Worm (Caenorhabditis elegans): ENCODE measurements around the gene srw-137.
"Not testable (repeated sequence)": the region's sequence is repeated elsewhere in the genome, so short reads cannot be mapped to it uniquely, and the experiment has no call there.

Gene srw-137

ce11 chrV:2962960-2963359 lies 19.2 kb upstream of the srw-137 start, which contains the start of gene srw-138:
srw-138 (minus strand) TSS chrV:2963060.
- no peak for TF ChIP-seq T22C8.4 (GFP tag; IDR thresholded peaks at IDR 0.05)
- TF ChIP-seq med-1 (GFP tag; optimal IDR thresholded peaks at IDR 0.05; ENCODE audit: insufficient read depth) = no peak
- no peak for TF ChIP-seq flt-1 (GFP tag; IDR thresholded peaks at IDR 0.05)
- TF ChIP-seq klf-2 (GFP tag; conservative IDR thresholded peaks at IDR 0.05) = no peak
- TF ChIP-seq ref-1 (GFP tag; conservative IDR thresholded peaks at IDR 0.05) = no peak
- no peak for TF ChIP-seq tab-1 (GFP tag; IDR thresholded peaks at IDR 0.05)
- no peak for TF ChIP-seq cog-1 (tag; optimal IDR thresholded peaks at IDR 0.05)
- no peak for TF ChIP-seq ztf-29 (GFP tag; IDR thresholded peaks at IDR 0.05)
- TF ChIP-seq ztf-23 (GFP tag; IDR thresholded peaks at IDR 0.05) = no peak

ce11 chrV:2960894-2961293 lies 17.1 kb upstream of the srw-137 start, which contains the start of gene srw-144:
srw-144 (minus strand) TSS chrV:2960994.
- TF ChIP-seq cog-1 (tag; optimal IDR thresholded peaks at IDR 0.05) (no peak), flt-1 (GFP tag; IDR thresholded peaks at IDR 0.05) (no peak), klf-2 (GFP tag; conservative IDR thresholded peaks at IDR 0.05) (no peak), med-1 (GFP tag; optimal IDR thresholded peaks at IDR 0.05; ENCODE audit: insufficient read depth) (no peak), ztf-23 (GFP tag; IDR thresholded peaks at IDR 0.05) (no peak), ztf-29 (GFP tag; IDR thresholded peaks at IDR 0.05) (no peak), tab-1 (GFP tag; IDR thresholded peaks at IDR 0.05) (no peak), ref-1 (GFP tag; conservative IDR thresholded peaks at IDR 0.05) (no peak)

- TF ChIP-seq flt-1 (GFP tag; IDR thresholded peaks at IDR 0.05) (no peak), ref-1 (GFP tag; conservative IDR thresholded peaks at IDR 0.05) (no peak), med-1 (GFP tag; optimal IDR thresholded peaks at IDR 0.05; ENCODE audit: insufficient read depth) (no peak), klf-2 (GFP tag; conservative IDR thresholded peaks at IDR 0.05) (no peak), T22C8.4 (GFP tag; IDR thresholded peaks at IDR 0.05) (no peak), tab-1 (GFP tag; IDR thresholded peaks at IDR 0.05) (no peak), cog-1 (tag; optimal IDR thresholded peaks at IDR 0.05) (no peak), ztf-29 (GFP tag; IDR thresholded peaks at IDR 0.05) (no peak), ztf-23 (GFP tag; IDR thresholded peaks at IDR 0.05) (no peak)
Measured at ce11 chrV:2958202-2958601, 14.4 kb upstream of the srw-137 start, which contains the start of gene srw-142. srw-142 (minus strand) TSS chrV:2958302.

ce11 chrV:2955342-2955741 lies 11.6 kb upstream of the srw-137 start, which contains the start of gene srh-248:
srh-248 (minus strand) TSS chrV:2955442.
- TF ChIP-seq ref-1 (GFP tag; conservative IDR thresholded peaks at IDR 0.05); ztf-23 (GFP tag; IDR thresholded peaks at IDR 0.05); flt-1 (GFP tag; IDR thresholded peaks at IDR 0.05): not testable (repeated sequence)

- not testable (repeated sequence) for TF ChIP-seq med-1 (GFP tag; optimal IDR thresholded peaks at IDR 0.05; ENCODE audit: insufficient read depth); ztf-23 (GFP tag; IDR thresholded peaks at IDR 0.05); cog-1 (tag; optimal IDR thresholded peaks at IDR 0.05)
Measured at ce11 chrV:2952102-2952501, 8.3 kb upstream of the srw-137 start, which contains the start of gene srw-122. srw-122 (minus strand) TSS chrV:2952202.

ce11 chrV:2945602-2946001 lies 1.8 kb upstream of the srw-137 start, which contains the start of gene srh-87:
srh-87 (minus strand) TSS chrV:2945702.
- TF ChIP-seq T22C8.4 (GFP tag; IDR thresholded peaks at IDR 0.05) (no peak), ztf-29 (GFP tag; IDR thresholded peaks at IDR 0.05) (no peak), flt-1 (GFP tag; IDR thresholded peaks at IDR 0.05) (no peak), cog-1 (tag; optimal IDR thresholded peaks at IDR 0.05) (no peak), ztf-23 (GFP tag; IDR thresholded peaks at IDR 0.05) (no peak), tab-1 (GFP tag; IDR thresholded peaks at IDR 0.05) (no peak), klf-2 (GFP tag; conservative IDR thresholded peaks at IDR 0.05) (no peak), ref-1 (GFP tag; conservative IDR thresholded peaks at IDR 0.05) (no peak), med-1 (GFP tag; optimal IDR thresholded peaks at IDR 0.05; ENCODE audit: insufficient read depth) (no peak)

- TF ChIP-seq cog-1 (tag; optimal IDR thresholded peaks at IDR 0.05) = no peak
- TF ChIP-seq flt-1 (GFP tag; IDR thresholded peaks at IDR 0.05) = no peak
- no peak for TF ChIP-seq ztf-23 (GFP tag; IDR thresholded peaks at IDR 0.05)
- TF ChIP-seq ref-1 (GFP tag; conservative IDR thresholded peaks at IDR 0.05) = no peak
- TF ChIP-seq ztf-29 (GFP tag; IDR thresholded peaks at IDR 0.05) = no peak
- no peak for TF ChIP-seq klf-2 (GFP tag; conservative IDR thresholded peaks at IDR 0.05)
- TF ChIP-seq tab-1 (GFP tag; IDR thresholded peaks at IDR 0.05) = no peak
- no peak for TF ChIP-seq med-1 (GFP tag; optimal IDR thresholded peaks at IDR 0.05; ENCODE audit: insufficient read depth)
- TF ChIP-seq T22C8.4 (GFP tag; IDR thresholded peaks at IDR 0.05) = no peak
Measured at ce11 chrV:2942247-2942646, 1.5 kb downstream of the srw-137 start.

- no peak for TF ChIP-seq flt-1 (GFP tag; IDR thresholded peaks at IDR 0.05)
- no peak for TF ChIP-seq T22C8.4 (GFP tag; IDR thresholded peaks at IDR 0.05)
- no peak for TF ChIP-seq tab-1 (GFP tag; IDR thresholded peaks at IDR 0.05)
- no peak for TF ChIP-seq cog-1 (tag; optimal IDR thresholded peaks at IDR 0.05)
- TF ChIP-seq med-1 (GFP tag; optimal IDR thresholded peaks at IDR 0.05; ENCODE audit: insufficient read depth) = no peak
- TF ChIP-seq ztf-29 (GFP tag; IDR thresholded peaks at IDR 0.05) = no peak
- TF ChIP-seq ztf-23 (GFP tag; IDR thresholded peaks at IDR 0.05) = no peak
- TF ChIP-seq ref-1 (GFP tag; conservative IDR thresholded peaks at IDR 0.05) = no peak
- no peak for TF ChIP-seq klf-2 (GFP tag; conservative IDR thresholded peaks at IDR 0.05)
Measured at ce11 chrV:2941405-2941804, 2.4 kb downstream of the srw-137 start, which contains the start of gene srw-143. srw-143 (minus strand) TSS chrV:2941505.

- TF ChIP-seq ref-1 (GFP tag; conservative IDR thresholded peaks at IDR 0.05) = no peak
- TF ChIP-seq cog-1 (tag; optimal IDR thresholded peaks at IDR 0.05) = no peak
- no peak for TF ChIP-seq tab-1 (GFP tag; IDR thresholded peaks at IDR 0.05)
- TF ChIP-seq T22C8.4 (GFP tag; IDR thresholded peaks at IDR 0.05) = no peak
Measured at ce11 chrV:2938497-2938896, 5.3 kb downstream of the srw-137 start, which contains the start of gene srw-141. srw-141 (minus strand) TSS chrV:2938597.

ce11 chrV:2934075-2934474 lies 9.7 kb downstream of the srw-137 start, which contains the start of gene srh-247:
srh-247 (minus strand) TSS chrV:2934175.
- TF ChIP-seq flt-1 (GFP tag; IDR thresholded peaks at IDR 0.05) = no peak
- no peak for TF ChIP-seq ztf-29 (GFP tag; IDR thresholded peaks at IDR 0.05)
- no peak for TF ChIP-seq ref-1 (GFP tag; conservative IDR thresholded peaks at IDR 0.05)
- TF ChIP-seq T22C8.4 (GFP tag; IDR thresholded peaks at IDR 0.05) = no peak
- no peak for TF ChIP-seq ztf-23 (GFP tag; IDR thresholded peaks at IDR 0.05)
- no peak for TF ChIP-seq tab-1 (GFP tag; IDR thresholded peaks at IDR 0.05)
- TF ChIP-seq med-1 (GFP tag; optimal IDR thresholded peaks at IDR 0.05; ENCODE audit: insufficient read depth) = no peak
- TF ChIP-seq cog-1 (tag; optimal IDR thresholded peaks at IDR 0.05) = no peak
- TF ChIP-seq klf-2 (GFP tag; conservative IDR thresholded peaks at IDR 0.05) = no peak

Data from whole organism, midembryonic.